Fruit fly (Drosophila melanogaster) whole organism, embryonic: Measurements from ENCODE around the gene CG6878.
A peak's percentile ranks its signal among the peaks of the same experiment; 100 is the strongest.

Source experiments
- Bteb2 ChIP-seq: fragments of 200-800 bp; sonication (Bioruptor generic); optimal IDR thresholded peaks from 2 replicates; lab custom pipeline; 2016; ENCODE audit warnings: missing biosample characterization, missing genetic modification characterization
- CG11696 ChIP-seq: fragments of 200-800 bp; sonication (Bioruptor generic); IDR thresholded peaks from 2 replicates; pipeline ENCODE4 v1.3.6; 2022; ENCODE audit warnings: missing biosample characterization, missing genetic modification characterization
- CG12071 ChIP-seq: fragments of 200-800 bp; sonication (Bioruptor generic); optimal IDR thresholded peaks from 3 replicates; lab custom pipeline; 2018; ENCODE audit warnings: missing biosample characterization, mild to moderate bottlenecking, missing genetic modification characterization
- CG12299 ChIP-seq: fragments of 200-800 bp; sonication (Bioruptor generic); optimal IDR thresholded peaks from 2 replicates; lab custom pipeline; 2018; ENCODE audit warnings: missing biosample characterization, mild to moderate bottlenecking, missing genetic modification characterization
- CG13287 ChIP-seq: fragments of 200-800 bp; sonication (Bioruptor generic); IDR thresholded peaks from 2 replicates; pipeline ENCODE4 v1.3.6; 2022; ENCODE audit warnings: missing biosample characterization, missing genetic modification characterization; ENCODE audit not compliant: partially characterized antibody
- CG13424 ChIP-seq: fragments of 200-800 bp; sonication (Bioruptor generic); optimal IDR thresholded peaks from 2 replicates; lab custom pipeline; 2019; ENCODE audit warnings: missing biosample characterization, mild to moderate bottlenecking, missing genetic modification characterization, moderate library complexity
- CG13775 ChIP-seq: fragments of 200-800 bp; sonication (Bioruptor generic); optimal IDR thresholded peaks from 3 replicates; lab custom pipeline; 2017; ENCODE audit warnings: missing biosample characterization, mild to moderate bottlenecking, missing genetic modification characterization
- CG1603 ChIP-seq: fragments of 200-800 bp; sonication (Bioruptor generic); optimal IDR thresholded peaks from 2 replicates; lab custom pipeline; 2019; ENCODE audit warnings: missing biosample characterization, mild to moderate bottlenecking, missing genetic modification characterization, moderate library complexity
- CG17186 ChIP-seq: fragments of 200-800 bp; sonication (Bioruptor generic); optimal IDR thresholded peaks from 3 replicates; lab custom pipeline; 2017; ENCODE audit warnings: missing biosample characterization, missing genetic modification reagents, missing genetic modification characterization
- CG17912 ChIP-seq: fragments of 200-800 bp; sonication (Bioruptor generic); optimal IDR thresholded peaks from 2 replicates; lab custom pipeline; 2018; ENCODE audit warnings: missing biosample characterization, mild to moderate bottlenecking, missing genetic modification characterization
- CG2116 ChIP-seq: fragments of 200-800 bp; sonication (Bioruptor generic); optimal IDR thresholded peaks from 3 replicates; lab custom pipeline; 2018; ENCODE audit warnings: missing biosample characterization, mild to moderate bottlenecking, missing genetic modification characterization
- CG2875 ChIP-seq: fragments of 200-800 bp; sonication (Bioruptor generic); optimal IDR thresholded peaks from 2 replicates; lab custom pipeline; 2017; ENCODE audit warnings: missing biosample characterization, mild to moderate bottlenecking, missing genetic modification characterization, missing genetic modification reagents
- CG34376 ChIP-seq: fragments of 200-800 bp; sonication (Bioruptor generic); optimal IDR thresholded peaks from 2 replicates; lab custom pipeline; 2018; ENCODE audit warnings: missing biosample characterization, mild to moderate bottlenecking, missing genetic modification characterization
- CG4617 ChIP-seq: fragments of 200-800 bp; sonication (Bioruptor generic); optimal IDR thresholded peaks from 3 replicates; lab custom pipeline; 2016; ENCODE audit warnings: missing biosample characterization, missing genetic modification characterization, borderline replicate concordance
- CG4854 ChIP-seq: fragments of 200-800 bp; sonication (Bioruptor generic); optimal IDR thresholded peaks from 2 replicates; lab custom pipeline; 2016; ENCODE audit warnings: missing biosample characterization, missing genetic modification characterization, inconsistent platforms
- CG6654 ChIP-seq: fragments of 200-800 bp; sonication (Bioruptor generic); optimal IDR thresholded peaks from 2 replicates; lab custom pipeline; 2017; ENCODE audit warnings: missing biosample characterization, mild to moderate bottlenecking, missing genetic modification characterization
- CG7928 ChIP-seq: fragments of 200-800 bp; sonication (Bioruptor generic); optimal IDR thresholded peaks from 2 replicates; lab custom pipeline; 2017; ENCODE audit warnings: missing biosample characterization, mild to moderate bottlenecking, missing genetic modification characterization
- CG8388 ChIP-seq: fragments of 200-800 bp; sonication (Bioruptor generic); optimal IDR thresholded peaks from 2 replicates; lab custom pipeline; 2019; ENCODE audit warnings: missing biosample characterization, mild to moderate bottlenecking, missing genetic modification characterization, moderate library complexity
- D19A ChIP-seq: fragments of 200-800 bp; optimal IDR thresholded peaks from 3 replicates; lab custom pipeline; 2019; ENCODE audit warnings: missing biosample characterization, mild to moderate bottlenecking, missing genetic modification characterization, moderate library complexity
- Dp ChIP-seq: fragments of 200-800 bp; sonication (Bioruptor generic); optimal IDR thresholded peaks from 2 replicates; lab custom pipeline; 2018; ENCODE audit warnings: missing biosample characterization, mild to moderate bottlenecking, missing genetic modification characterization, moderate library complexity
- ERR ChIP-seq: fragments of 200-800 bp; sonication (Bioruptor generic); optimal IDR thresholded peaks from 2 replicates; lab custom pipeline; 2016; ENCODE audit warnings: missing biosample characterization, missing genetic modification characterization
- Elba2 ChIP-seq: fragments of 200-800 bp; sonication (Bioruptor generic); optimal IDR thresholded peaks from 3 replicates; lab custom pipeline; 2016; ENCODE audit warnings: missing biosample characterization, missing genetic modification characterization
- Hr78 ChIP-seq, 2 experiments: fragments of 200-800 bp in 1 of 2; fragments of >200 bp in 1 of 2; sonication (Bioruptor generic) in 1 of 2; optimal IDR thresholded peaks; 2 replicates each; lab custom pipeline; 2017 to 2019; ENCODE audit warnings: missing biosample characterization in 2 of 2, missing genetic modification characterization in 2 of 2, mild to moderate bottlenecking in 1 of 2, moderate library complexity in 1 of 2
- Jarid2 ChIP-seq: fragments of 200-800 bp; sonication (Bioruptor generic); optimal IDR thresholded peaks from 3 replicates; lab custom pipeline; 2017; ENCODE audit warnings: mild to moderate bottlenecking, missing biosample characterization, missing genetic modification reagents, missing genetic modification characterization
- MESR4 ChIP-seq: fragments of 200-800 bp; sonication (Bioruptor generic); optimal IDR thresholded peaks from 2 replicates; lab custom pipeline; 2018; ENCODE audit warnings: missing biosample characterization, mild to moderate bottlenecking, missing genetic modification characterization, moderate library complexity
- NK7.1 ChIP-seq: fragments of 200-800 bp; sonication (Bioruptor generic); optimal IDR thresholded peaks from 3 replicates; lab custom pipeline; 2016; ENCODE audit warnings: missing biosample characterization, missing genetic modification characterization
- PHDP ChIP-seq: fragments of 200-800 bp; sonication (Bioruptor generic); optimal IDR thresholded peaks from 3 replicates; lab custom pipeline; 2018; ENCODE audit warnings: missing biosample characterization, mild to moderate bottlenecking, missing genetic modification characterization, moderate library complexity
- Xrp1 ChIP-seq: fragments of 200-800 bp; sonication (Bioruptor generic); IDR thresholded peaks from 2 replicates; pipeline ENCODE4 v1.3.6; 2022; ENCODE audit warnings: missing biosample characterization, missing genetic modification characterization
- ase ChIP-seq: fragments of 200-800 bp; sonication (Bioruptor generic); IDR thresholded peaks from 3 replicates; pipeline ENCODE4 v1.3.6; 2022; ENCODE audit warnings: missing biosample characterization, missing genetic modification characterization
- bsh ChIP-seq, 2 experiments: fragments of 200-800 bp; sonication (Bioruptor generic); optimal IDR thresholded peaks; 2 replicates each; lab custom pipeline; 2017 to 2018; ENCODE audit warnings: mild to moderate bottlenecking in 2 of 2, missing biosample characterization in 2 of 2, missing genetic modification characterization in 2 of 2, moderate library complexity in 1 of 2
- cad ChIP-seq: fragments of >200 bp; optimal IDR thresholded peaks from 2 replicates; lab custom pipeline; 2017; ENCODE audit warnings: missing biosample characterization, missing genetic modification characterization
- cas ChIP-seq: fragments of 200-800 bp; sonication (Bioruptor generic); IDR thresholded peaks from 2 replicates; pipeline ENCODE4 v1.3.6; 2022; ENCODE audit warnings: missing biosample characterization, missing genetic modification characterization
- ci ChIP-seq: fragments of 200-800 bp; sonication (Bioruptor generic); IDR thresholded peaks from 3 replicates; pipeline ENCODE4 v1.3.6; 2022; ENCODE audit warnings: missing biosample characterization, missing genetic modification characterization
- dm ChIP-seq: fragments of 200-800 bp; sonication (Bioruptor generic); optimal IDR thresholded peaks from 3 replicates; lab custom pipeline; 2016; ENCODE audit warnings: missing biosample characterization, missing genetic modification characterization
- dmrt11E ChIP-seq: fragments of 200-800 bp; sonication (Bioruptor generic); optimal IDR thresholded peaks from 3 replicates; lab custom pipeline; 2018; ENCODE audit warnings: missing biosample characterization, mild to moderate bottlenecking, missing genetic modification characterization, moderate library complexity
- dpn ChIP-seq, 2 experiments: fragments of 200-800 bp; sonication (Bioruptor generic); optimal IDR thresholded peaks; 3 replicates each; lab custom pipeline; 2016; ENCODE audit warnings: missing biosample characterization in 2 of 2, missing genetic modification characterization in 2 of 2
- ind ChIP-seq: fragments of 200-800 bp; sonication (Bioruptor generic); optimal IDR thresholded peaks from 3 replicates; lab custom pipeline; 2016; ENCODE audit warnings: missing biosample characterization, missing genetic modification characterization
- oc ChIP-seq: fragments of 200-800 bp; sonication (Bioruptor generic); optimal IDR thresholded peaks from 2 replicates; lab custom pipeline; 2018; ENCODE audit warnings: missing biosample characterization, mild to moderate bottlenecking, missing genetic modification characterization, moderate library complexity
- org-1 ChIP-seq: fragments of 200-800 bp; sonication (Bioruptor generic); optimal IDR thresholded peaks from 2 replicates; lab custom pipeline; 2017; ENCODE audit warnings: missing biosample characterization, missing genetic modification characterization
- otp ChIP-seq: fragments of 200-800 bp; sonication (Bioruptor generic); IDR thresholded peaks from 3 replicates; pipeline ENCODE4, ENCODE4 v1.3.6; 2022; ENCODE audit warnings: missing biosample characterization, missing genetic modification characterization
- phol ChIP-seq: fragments of 200-800 bp; sonication (Bioruptor generic); optimal IDR thresholded peaks from 3 replicates; lab custom pipeline; 2018; ENCODE audit warnings: missing biosample characterization, mild to moderate bottlenecking, missing genetic modification characterization, moderate library complexity
- pita ChIP-seq: fragments of 200-800 bp; sonication (Bioruptor generic); optimal IDR thresholded peaks from 2 replicates; lab custom pipeline; 2017; ENCODE audit warnings: missing biosample characterization, mild to moderate bottlenecking, missing genetic modification characterization
- ranshi ChIP-seq: fragments of 200-800 bp; sonication (Bioruptor generic); IDR thresholded peaks from 2 replicates; pipeline ENCODE4 v1.3.6; 2022; ENCODE audit warnings: missing biosample characterization, missing genetic modification characterization
- ro ChIP-seq: fragments of 200-800 bp; sonication (Bioruptor generic); IDR thresholded peaks from 2 replicates; pipeline ENCODE4 v1.3.6; 2022; ENCODE audit warnings: missing biosample characterization, missing genetic modification characterization
- sqz ChIP-seq: fragments of 200-800 bp; sonication (Bioruptor generic); optimal IDR thresholded peaks from 3 replicates; lab custom pipeline; 2018; ENCODE audit warnings: missing biosample characterization, mild to moderate bottlenecking, missing genetic modification characterization
- stwl ChIP-seq: fragments of 200-800 bp; sonication (Bioruptor generic); optimal IDR thresholded peaks from 3 replicates; lab custom pipeline; 2018; ENCODE audit warnings: missing biosample characterization, mild to moderate bottlenecking, missing genetic modification characterization, moderate library complexity
- tin ChIP-seq: fragments of 200-800 bp; sonication (Bioruptor generic); optimal IDR thresholded peaks from 3 replicates; lab custom pipeline; 2016; ENCODE audit warnings: missing biosample characterization, missing genetic modification characterization
- zfh1 ChIP-seq: fragments of 200-800 bp; sonication (Bioruptor generic); IDR thresholded peaks from 3 replicates; pipeline ENCODE4 v1.3.6; 2022; ENCODE audit warnings: missing biosample characterization, missing genetic modification characterization

Gene CG6878

dm6 chr3L:15142004-15142890 lies 19.4 kb upstream of the CG6878 start, which contains the start of gene Pdi (continued):
- peak in 1 of 2 experiments; percentile 99 for TF ChIP-seq Hr78 (GFP tag; optimal IDR thresholded peaks at IDR 0.05; lab: Kevin White, UChicago)
- no peak for TF ChIP-seq ind
- peak; percentile 38 for TF ChIP-seq sqz
- peak; percentile 79 for TF ChIP-seq stwl (tag; lab: Kevin White, UChicago)
- peak; percentile 44 for TF ChIP-seq PHDP (tag; lab: Kevin White, UChicago)
- peak; percentile 73 for TF ChIP-seq Jarid2 (GFP tag; lab: Kevin White, UChicago)
- 0 out of 2 replicates have a peak, but pooled peaks have one; percentile 45 for TF ChIP-seq ranshi (GFP tag; lab: Robert Waterston, UW)
- no peak for TF ChIP-seq cad
- TF ChIP-seq dpn (GFP tag; optimal IDR thresholded peaks at IDR 0.05; lab: Kevin White, UChicago) = peak in 1 of 2 experiments; percentile 51
- TF ChIP-seq cas (GFP tag; lab: Robert Waterston, UW) = no peak
- TF ChIP-seq CG4617 (GFP tag; lab: Kevin White, UChicago) = no peak
- peak; percentile 33 for TF ChIP-seq Bteb2 (GFP tag; lab: Kevin White, UChicago)
- no peak for TF ChIP-seq otp (GFP tag; lab: Robert Waterston, UW)
- TF ChIP-seq CG2875 = peak; percentile 11
- TF ChIP-seq ase (GFP tag; lab: Robert Waterston, UW) = no peak
- peak; percentile 19 for TF ChIP-seq dmrt11E (tag; lab: Kevin White, UChicago)
- no peak for TF ChIP-seq org-1 (GFP tag; lab: Kevin White, UChicago)
- no peak for TF ChIP-seq pita (GFP tag; lab: Kevin White, UChicago)
- peak; percentile 62 for TF ChIP-seq CG2116
- peak; percentile 80 for TF ChIP-seq CG1603 (tag; lab: Kevin White, UChicago)
- TF ChIP-seq D19A = peak; percentile 45
- TF ChIP-seq phol (tag; lab: Kevin White, UChicago) = peak; percentile 46
- peak; percentile 56 for TF ChIP-seq CG17186 (GFP tag; lab: Kevin White, UChicago)
- TF ChIP-seq dm (GFP tag; lab: Kevin White, UChicago) = peak; percentile 33
- TF ChIP-seq CG17912 (GFP tag; lab: Kevin White, UChicago) = peak; percentile 34
- peak; percentile 19 for TF ChIP-seq CG34376 (GFP tag; lab: Kevin White, UChicago)
- peak; percentile 68; the same call in 1 of the 3 replicates for TF ChIP-seq ci (GFP tag; lab: Robert Waterston, UW)
- TF ChIP-seq CG4854 = peak; percentile 12
- no peak for TF ChIP-seq CG12299 (tag; lab: Kevin White, UChicago)
- peak; percentile 28 for TF ChIP-seq CG13775 (GFP tag; lab: Kevin White, UChicago)
- TF ChIP-seq bsh (GFP tag; optimal IDR thresholded peaks at IDR 0.05; lab: Kevin White, UChicago) = peak in 1 of 2 experiments; percentile 26
- TF ChIP-seq zfh1 (GFP tag; lab: Robert Waterston, UW) = peak; percentile 32; the same call in 1 of the 3 replicates
- peak; percentile 18 for TF ChIP-seq CG13424 (tag; lab: Kevin White, UChicago)
- peak; percentile 3 for TF ChIP-seq tin (GFP tag; lab: Kevin White, UChicago)
- peak; percentile 62 for TF ChIP-seq Dp (GFP tag; lab: Kevin White, UChicago)
- TF ChIP-seq CG8388 (GFP tag; lab: Kevin White, UChicago) = peak; percentile 12
- no peak for TF ChIP-seq ro (GFP tag; lab: Robert Waterston, UW)
- peak; percentile 33 for TF ChIP-seq oc (tag; lab: Kevin White, UChicago)
- TF ChIP-seq ERR = no peak
- peak; percentile 88 for TF ChIP-seq CG13287
- TF ChIP-seq MESR4 = peak; percentile 79
- TF ChIP-seq Xrp1 (GFP tag; lab: Robert Waterston, UW) = no peak
- TF ChIP-seq Elba2 = no peak
- no peak for TF ChIP-seq CG11696 (GFP tag; lab: Robert Waterston, UW)
- no peak for TF ChIP-seq CG12071
- TF ChIP-seq NK7.1 (GFP tag; lab: Kevin White, UChicago) = peak; percentile 6
- TF ChIP-seq CG7928 = peak; percentile 26
- no peak for TF ChIP-seq CG6654 (GFP tag; lab: Kevin White, UChicago)
